Worm (Caenorhabditis elegans): ENCODE data around the gene twk-4.
A peak's percentile ranks its signal among the peaks of the same experiment; 100 is the strongest.

Gene twk-4

ce11 chrII:9189648-9190047, 4.4 kb downstream of the twk-4 start (continued):
- TF ChIP-seq ces-1 (GFP tag; optimal IDR thresholded peaks at IDR 0.05) (no peak), F26F4.8 (GFP tag; conservative IDR thresholded peaks at IDR 0.05) (no peak), unc-62 (GFP tag; optimal IDR thresholded peaks at IDR 0.05 in 1 of 2) (no peak), unc-62 (tag; optimal IDR thresholded peaks at IDR 0.05) (no peak), attf-4 (tag; optimal IDR thresholded peaks at IDR 0.05) (no peak), nhr-25 (tag; optimal IDR thresholded peaks at IDR 0.05; ENCODE audit: borderline replicate concordance, insufficient read depth) (peak; percentile 34), nhr-41 (GFP tag; IDR thresholded peaks at IDR 0.05) (no peak), hlh-30 (tag; optimal IDR thresholded peaks at IDR 0.05; ENCODE audit: insufficient read depth) (peak; percentile 11), ceh-62 (tag; optimal IDR thresholded peaks at IDR 0.05) (no peak), nhr-237 (tag; optimal IDR thresholded peaks at IDR 0.05) (no peak), mxl-3 (GFP tag; optimal IDR thresholded peaks at IDR 0.05) (peak; percentile 73)

ce11 chrII:9188380-9188779, 5.7 kb downstream of the twk-4 start, which contains the start of gene sym-2:
Gene sym-2 (minus strand): TSS chrII:9188480.
- TF ChIP-seq ceh-20 (GFP tag; IDR thresholded peaks at IDR 0.05) = no peak
- TF ChIP-seq aha-1 (tag) = no peak
- no peak for TF ChIP-seq ceh-62 (tag; optimal IDR thresholded peaks at IDR 0.05)
- TF ChIP-seq ceh-28 (tag; optimal IDR thresholded peaks at IDR 0.05) = no peak
- TF ChIP-seq lin-15B (tag; optimal IDR thresholded peaks at IDR 0.05) = no peak
- no peak for TF ChIP-seq F37D6.2 (tag; optimal IDR thresholded peaks at IDR 0.05)
- no peak for TF ChIP-seq daf-8 (GFP tag; IDR thresholded peaks at IDR 0.05)
- no peak for TF ChIP-seq ctbp-1 (GFP tag; IDR thresholded peaks at IDR 0.05)
- no peak for TF ChIP-seq attf-4 (tag; optimal IDR thresholded peaks at IDR 0.05)
- no peak for TF ChIP-seq ceh-32 (tag; optimal IDR thresholded peaks at IDR 0.05; ENCODE audit: poor library complexity)
- no peak for TF ChIP-seq ceh-44 (GFP tag; IDR thresholded peaks at IDR 0.05)
- TF ChIP-seq saeg-2 (GFP tag; IDR thresholded peaks at IDR 0.05) = no peak
- no peak for TF ChIP-seq nhr-77 (tag; optimal IDR thresholded peaks at IDR 0.05)
- no peak for TF ChIP-seq F10B5.3 (tag; optimal IDR thresholded peaks at IDR 0.05)
- TF ChIP-seq tra-1 (GFP tag; IDR thresholded peaks at IDR 0.05) = no peak
- TF ChIP-seq zip-11 (GFP tag; IDR thresholded peaks at IDR 0.05) = no peak
- no peak for TF ChIP-seq dmd-9 (GFP tag; IDR thresholded peaks at IDR 0.05)
- TF ChIP-seq snpc-4 (tag; optimal IDR thresholded peaks at IDR 0.05) = no peak

- no peak for TF ChIP-seq tag-97 (GFP tag; IDR thresholded peaks at IDR 0.05)
- TF ChIP-seq hlh-30 (tag; optimal IDR thresholded peaks at IDR 0.05; ENCODE audit: insufficient read depth) = no peak
- TF ChIP-seq pha-4 (GFP tag; IDR thresholded peaks at IDR 0.05) = no peak
- peak; percentile 87 for TF ChIP-seq pha-4 (tag; optimal IDR thresholded peaks at IDR 0.05)
- TF ChIP-seq nhr-6 (tag; optimal IDR thresholded peaks at IDR 0.05) = peak; percentile 29
- TF ChIP-seq unc-62 (GFP tag; optimal IDR thresholded peaks at IDR 0.05 in 1 of 2) = peak in 1 of 2 experiments; percentile 58
- TF ChIP-seq unc-62 (tag; optimal IDR thresholded peaks at IDR 0.05) = no peak
Observed at ce11 chrII:9185915-9186314, 8.2 kb downstream of the twk-4 start.

- peak; percentile 65 for TF ChIP-seq nhr-28 (tag; optimal IDR thresholded peaks at IDR 0.05)
- no peak for TF ChIP-seq arid-1 (GFP tag; conservative IDR thresholded peaks at IDR 0.05)
- TF ChIP-seq ceh-44 (GFP tag; IDR thresholded peaks at IDR 0.05) = no peak
- no peak for TF ChIP-seq sdz-12 (GFP tag; optimal IDR thresholded peaks at IDR 0.05)
- peak; percentile 41 for TF ChIP-seq dve-1 (tag; optimal IDR thresholded peaks at IDR 0.05; ENCODE audit: insufficient read depth)
- TF ChIP-seq pqm-1 (tag; optimal IDR thresholded peaks at IDR 0.05) = peak; percentile 85
- TF ChIP-seq mes-2 (tag; optimal IDR thresholded peaks at IDR 0.05; ENCODE audit: poor library complexity, severe bottlenecking) = peak; percentile 4
- peak; percentile 26 for TF ChIP-seq hlh-11 (tag; optimal IDR thresholded peaks at IDR 0.05)
- TF ChIP-seq daf-16 (GFP tag; optimal IDR thresholded peaks at IDR 0.05) = no peak
- peak; percentile 48 for TF ChIP-seq daf-16 (tag; optimal IDR thresholded peaks at IDR 0.05)
Observed at ce11 chrII:9181155-9181554, 12.9 kb downstream of the twk-4 start.
